Worm (Caenorhabditis elegans): ENCODE data around the gene F43D2.6.

DNA sequence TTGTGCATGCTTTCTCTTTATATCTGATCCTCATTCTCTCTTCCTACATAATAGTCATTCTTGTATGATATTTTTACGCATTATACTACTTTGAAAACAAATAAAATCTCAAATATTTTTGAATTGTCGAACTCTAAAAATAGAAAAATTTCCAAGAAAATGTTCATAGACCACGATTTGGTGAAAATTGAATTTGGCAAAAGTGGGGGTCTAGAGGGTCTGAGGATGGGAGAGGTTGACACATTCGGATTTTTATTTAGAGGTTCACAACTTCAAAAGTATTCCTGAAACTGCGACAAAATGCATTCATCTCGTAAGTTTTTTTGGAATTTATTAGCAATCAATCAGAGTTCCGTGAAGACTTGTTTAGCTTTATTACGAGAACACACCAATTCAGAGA lies 35.0 kb downstream of the F43D2.6 start, which contains the start of gene glb-22:
- TF ChIP-seq syd-9 (tag; optimal IDR thresholded peaks at IDR 0.05) (no peak), ceh-9 (tag; optimal IDR thresholded peaks at IDR 0.05) (no peak), ceh-31 (tag; optimal IDR thresholded peaks at IDR 0.05) (no peak), elt-4 (tag; optimal IDR thresholded peaks at IDR 0.05) (no peak), ceh-22 (tag; optimal IDR thresholded peaks at IDR 0.05) (no peak), dve-1 (tag; optimal IDR thresholded peaks at IDR 0.05) (no peak), ahr-1 (tag; optimal IDR thresholded peaks at IDR 0.05) (no peak), elt-2 (tag; optimal IDR thresholded peaks at IDR 0.05) (no peak), ama-1 (optimal IDR thresholded peaks at IDR 0.05) (no peak), hlh-6 (tag; optimal IDR thresholded peaks at IDR 0.05) (no peak), ceh-30 (tag; optimal IDR thresholded peaks at IDR 0.05) (no peak)

All from whole organism, late embryonic.